Worm (Caenorhabditis elegans) whole organism, midembryonic: Measurements from ENCODE around the gene F54H12.4.

Experiments used
- T22C8.4 ChIP-seq: fragments of 200-800 bp; sonication (Bioruptor generic); IDR thresholded peaks from 2 replicates; pipeline ENCODE4 v1.3.6; 2022; ENCODE audit warnings: missing genetic modification characterization, missing compliant biosample characterization
- cog-1 ChIP-seq: sonication (generic microtip); optimal IDR thresholded peaks from 2 replicates; lab custom pipeline; 2016; ENCODE audit warnings: missing genetic modification characterization, missing compliant biosample characterization
- flt-1 ChIP-seq: fragments of 200-800 bp; sonication (Bioruptor generic); IDR thresholded peaks from 2 replicates; pipeline ENCODE4 v1.3.6; 2022; ENCODE audit warnings: missing genetic modification characterization, missing compliant biosample characterization
- klf-2 ChIP-seq: fragments of 200-800 bp; sonication (Bioruptor generic); conservative IDR thresholded peaks from 2 replicates; pipeline ENCODE4 v1.3.6; 2022; ENCODE audit warnings: missing genetic modification reagents, missing genetic modification characterization, missing compliant biosample characterization
- med-1 ChIP-seq: sonication (generic microtip); optimal IDR thresholded peaks from 2 replicates; lab custom pipeline; 2017; ENCODE audit warnings: missing genetic modification characterization, mild to moderate bottlenecking, missing compliant biosample characterization, antibody characterized with exemption, missing genetic modification reagents; ENCODE audit not compliant: insufficient read depth
- ref-1 ChIP-seq: fragments of 200-800 bp; sonication (Bioruptor generic); conservative IDR thresholded peaks from 2 replicates; pipeline ENCODE4 v1.3.6; 2022; ENCODE audit warnings: missing genetic modification reagents, missing genetic modification characterization, missing compliant biosample characterization
- tab-1 ChIP-seq: fragments of 200-800 bp; sonication (Bioruptor generic); IDR thresholded peaks from 2 replicates; pipeline ENCODE4 v1.3.6; 2022; ENCODE audit warnings: missing genetic modification characterization, missing compliant biosample characterization
- ztf-23 ChIP-seq: fragments of 200-800 bp; sonication (Bioruptor generic); IDR thresholded peaks from 2 replicates; pipeline ENCODE4 v1.3.6; 2022; ENCODE audit warnings: missing genetic modification reagents, missing genetic modification characterization, missing compliant biosample characterization
- ztf-29 ChIP-seq: fragments of 200-800 bp; sonication (Bioruptor generic); IDR thresholded peaks from 2 replicates; pipeline ENCODE4 v1.3.6; 2022; ENCODE audit warnings: missing genetic modification reagents, missing genetic modification characterization, missing compliant biosample characterization

The F54H12.4 gene

DNA sequence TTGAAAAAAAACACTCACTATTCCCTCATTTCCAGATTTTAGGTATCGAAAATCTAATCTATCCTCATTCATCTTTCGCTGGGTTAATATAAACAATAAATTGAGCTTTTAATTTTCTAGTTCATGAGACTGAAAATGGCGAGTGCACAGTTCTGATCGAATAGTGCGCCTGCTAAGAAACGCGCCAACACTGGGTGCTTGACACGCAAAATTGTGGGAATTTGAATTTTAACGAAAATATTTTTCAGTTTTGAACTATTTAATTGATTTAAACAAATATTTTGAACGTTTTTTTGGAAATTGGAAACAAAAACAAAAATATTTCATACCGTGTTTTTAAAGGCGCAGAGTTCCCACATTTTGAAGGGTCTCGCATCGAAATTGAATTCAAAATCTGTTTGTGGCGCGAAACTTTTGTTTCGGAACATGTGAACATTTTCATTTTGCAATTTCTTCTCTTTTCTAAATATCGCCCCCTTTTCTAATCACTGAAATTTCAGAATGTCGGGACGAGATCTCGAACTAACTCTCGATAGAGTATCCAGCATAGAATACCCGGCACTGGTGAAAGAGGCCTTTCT lies 33.9 kb downstream of the F54H12.4 start, which contains the start of the genes C29E4.13 and npp-15:
Gene C29E4.13 (minus strand): TSS at position 169 of the 581 bp plus-strand sequence.
Gene npp-15 (plus strand): TSS at position 495 of the 581 bp plus-strand sequence.
- TF ChIP-seq ztf-29 (no peak), flt-1 (GFP tag; lab: Robert Waterston, UW) (no peak), ref-1 (GFP tag; lab: Robert Waterston, UW) (no peak), ztf-23 (no peak), tab-1 (GFP tag; lab: Robert Waterston, UW) (no peak), T22C8.4 (GFP tag; lab: Robert Waterston, UW) (no peak), klf-2 (GFP tag; lab: Robert Waterston, UW) (no peak), med-1 (GFP tag; lab: Kevin White, UChicago) (no peak), cog-1 (no peak)

DNA sequence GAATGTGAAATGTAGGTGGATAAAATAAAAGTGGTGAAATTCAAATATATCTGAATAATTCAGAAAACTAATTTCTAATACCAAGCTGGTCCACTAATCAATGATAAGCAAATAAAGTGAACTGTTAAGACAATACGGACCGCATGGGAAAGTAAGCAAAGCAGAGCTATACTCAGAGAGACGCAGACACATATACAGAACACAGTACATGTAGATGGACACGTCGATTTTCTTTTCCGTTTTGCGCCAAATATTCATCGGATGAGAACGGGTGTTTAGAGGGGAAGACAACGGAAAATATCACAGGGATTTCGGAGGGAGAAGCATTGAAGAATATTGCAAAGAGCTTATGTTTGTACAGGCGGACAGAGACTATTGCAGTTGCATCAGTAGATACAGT lies 36.6 kb downstream of the F54H12.4 start:
- TF ChIP-seq klf-2 (GFP tag; lab: Robert Waterston, UW) (no peak), flt-1 (GFP tag; lab: Robert Waterston, UW) (no peak)

DNA sequence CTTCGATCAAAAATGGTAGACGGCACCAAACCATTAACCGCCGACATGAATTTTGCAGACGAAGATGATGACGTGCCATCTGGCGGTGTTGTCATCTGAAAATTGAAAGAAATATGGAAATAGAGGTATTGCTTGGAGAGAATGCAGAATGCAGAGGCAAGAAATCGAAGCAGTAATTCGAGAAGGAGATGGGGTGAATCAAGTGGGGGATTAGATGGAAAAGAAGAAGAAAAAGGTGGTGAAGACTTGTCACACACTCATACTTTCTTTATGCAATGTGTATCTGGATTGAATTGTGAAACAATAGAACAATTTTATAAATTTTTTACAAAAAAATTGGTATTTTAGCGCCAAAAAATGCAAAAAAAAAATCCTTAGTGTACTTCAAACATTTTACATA lies 37.7 kb downstream of the F54H12.4 start, which contains the start of gene tag-250:
Gene tag-250 (minus strand): TSS at position 101 of the 400 bp plus-strand sequence.
- TF ChIP-seq ztf-23 (no peak), klf-2 (GFP tag; lab: Robert Waterston, UW) (no peak), cog-1 (no peak), tab-1 (GFP tag; lab: Robert Waterston, UW) (no peak), med-1 (GFP tag; lab: Kevin White, UChicago) (no peak), T22C8.4 (GFP tag; lab: Robert Waterston, UW) (no peak), ztf-29 (no peak), ref-1 (GFP tag; lab: Robert Waterston, UW) (no peak), flt-1 (GFP tag; lab: Robert Waterston, UW) (no peak)

DNA sequence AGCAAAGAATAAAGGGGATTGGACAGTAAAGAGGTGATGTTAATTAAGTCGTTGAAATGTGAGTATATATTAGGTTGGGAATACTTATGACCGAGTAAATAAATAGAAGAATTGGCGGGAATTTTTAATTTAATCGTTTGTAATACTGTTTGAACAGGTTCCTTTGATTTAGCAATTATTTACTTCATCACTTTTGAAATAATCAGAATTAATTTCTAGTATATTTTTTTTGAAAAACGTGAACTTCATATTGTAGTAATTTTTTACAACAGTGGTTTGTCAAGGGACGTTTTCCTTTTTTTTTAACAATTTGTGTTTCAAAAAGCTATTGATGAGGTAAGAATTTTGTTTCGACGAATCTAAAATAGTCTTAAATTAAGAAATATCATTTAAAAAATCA lies 40.3 kb downstream of the F54H12.4 start, which contains the start of gene C29E4.17:
Gene C29E4.17 (plus strand): TSS at position 301 of the 400 bp plus-strand sequence.
- TF ChIP-seq ztf-23 (no peak), cog-1 (no peak), med-1 (GFP tag; lab: Kevin White, UChicago) (no peak), flt-1 (GFP tag; lab: Robert Waterston, UW) (no peak), T22C8.4 (GFP tag; lab: Robert Waterston, UW) (no peak), ref-1 (GFP tag; lab: Robert Waterston, UW) (no peak), klf-2 (GFP tag; lab: Robert Waterston, UW) (no peak), ztf-29 (no peak), tab-1 (GFP tag; lab: Robert Waterston, UW) (no peak)

DNA sequence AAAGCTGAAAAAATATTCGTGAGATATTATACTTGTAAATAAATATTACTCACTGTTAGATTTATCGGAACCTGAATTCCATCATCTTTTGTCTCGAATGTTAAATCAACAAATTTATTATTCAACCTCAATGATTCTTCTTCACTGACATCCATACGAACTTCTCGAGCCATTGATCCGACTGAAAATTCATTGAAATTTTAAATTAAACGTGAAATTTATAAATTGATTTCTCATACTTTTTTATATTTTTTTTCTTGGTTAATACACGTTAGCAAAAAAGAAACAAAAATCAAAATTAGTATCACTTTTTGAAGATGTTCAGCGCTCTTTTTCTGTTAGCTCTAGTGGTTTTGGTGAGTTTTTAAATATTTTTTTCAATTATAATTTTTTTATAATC lies 42.7 kb downstream of the F54H12.4 start, which contains the start of gene C29E4.14:
Gene C29E4.14 (plus strand): TSS at position 301 of the 400 bp plus-strand sequence.
- no peak for TF ChIP-seq tab-1 (GFP tag; lab: Robert Waterston, UW)

DNA sequence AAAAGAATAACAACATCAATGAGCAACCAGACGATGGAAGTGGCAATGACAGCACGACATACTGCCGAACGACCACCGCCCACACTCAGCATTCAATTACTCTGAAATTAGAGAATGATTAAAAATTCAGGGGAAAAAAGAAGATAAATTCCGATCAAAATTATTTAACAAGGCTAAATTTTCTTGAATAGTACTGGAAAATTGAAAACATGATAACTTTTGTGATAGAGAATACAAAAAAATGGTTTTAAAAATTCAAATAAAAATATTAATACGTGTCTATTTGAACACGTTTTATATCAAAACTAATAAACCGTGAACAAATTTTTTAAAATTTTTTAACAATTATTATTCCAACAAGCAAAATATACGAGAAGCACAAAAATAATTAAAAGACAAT lies 44.9 kb downstream of the F54H12.4 start, which contains the start of gene gly-3:
Gene gly-3 (minus strand): TSS at position 101 of the 400 bp plus-strand sequence.
- TF ChIP-seq ref-1 (GFP tag; lab: Robert Waterston, UW) (no peak), cog-1 (no peak)

DNA sequence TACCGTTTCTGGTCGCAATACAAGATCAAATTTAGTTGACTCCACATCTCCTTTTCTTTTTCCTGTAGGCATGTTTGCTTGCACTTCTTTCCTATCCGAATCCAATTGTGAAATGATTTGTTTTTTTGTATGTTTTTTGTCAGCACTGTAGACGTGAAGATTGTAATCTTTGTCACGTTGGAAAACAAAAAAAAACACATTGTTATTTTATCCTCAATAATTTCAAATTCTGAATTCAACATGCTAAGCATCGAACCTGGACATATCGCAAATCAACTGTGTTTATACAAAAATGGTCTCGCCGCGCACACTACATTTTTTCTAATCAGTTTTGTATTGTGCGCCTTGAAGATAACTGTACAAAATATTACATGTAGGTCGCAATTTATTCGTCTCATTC lies 49.1 kb downstream of the F54H12.4 start, which contains the start of gene ZK688.12:
Gene ZK688.12 (minus strand): TSS at position 101 of the 400 bp plus-strand sequence.
- TF ChIP-seq klf-2 (GFP tag; lab: Robert Waterston, UW) (no peak), ref-1 (GFP tag; lab: Robert Waterston, UW) (no peak), ztf-23 (no peak), cog-1 (no peak), med-1 (GFP tag; lab: Kevin White, UChicago) (no peak), T22C8.4 (GFP tag; lab: Robert Waterston, UW) (no peak), ztf-29 (no peak), flt-1 (GFP tag; lab: Robert Waterston, UW) (no peak), tab-1 (GFP tag; lab: Robert Waterston, UW) (no peak)

DNA sequence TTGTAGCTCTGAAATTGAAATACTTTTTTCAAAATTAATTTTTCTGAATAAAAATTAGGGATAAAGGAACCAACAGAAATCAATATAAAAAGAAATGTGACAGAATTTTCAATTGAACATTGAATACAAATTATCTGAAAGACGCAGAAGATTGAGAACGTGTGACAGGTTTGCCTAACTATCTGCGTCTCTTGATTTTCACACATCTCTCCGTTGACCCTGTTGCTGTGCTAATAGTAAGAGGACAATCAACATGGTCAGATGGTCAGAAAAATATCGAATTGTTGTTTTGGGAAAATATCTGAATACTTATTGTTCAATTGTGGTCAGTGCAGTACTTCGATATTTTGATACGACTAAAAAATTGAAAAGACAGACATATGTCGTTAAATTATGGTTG lies 50.9 kb downstream of the F54H12.4 start, which contains the start of gene ZK688.7:
Gene ZK688.7 (minus strand): TSS at position 14 of the 400 bp plus-strand sequence.
- TF ChIP-seq tab-1 (GFP tag; lab: Robert Waterston, UW) (no peak), cog-1 (no peak), T22C8.4 (GFP tag; lab: Robert Waterston, UW) (no peak), ref-1 (GFP tag; lab: Robert Waterston, UW) (no peak), ztf-23 (no peak), med-1 (GFP tag; lab: Kevin White, UChicago) (no peak), flt-1 (GFP tag; lab: Robert Waterston, UW) (no peak), klf-2 (GFP tag; lab: Robert Waterston, UW) (no peak), ztf-29 (no peak)
